Worm (Caenorhabditis elegans): ENCODE results near the gene idpp-14.

- TF ChIP-seq ztf-29 (GFP tag; IDR thresholded peaks at IDR 0.05) (no peak), cog-1 (tag; optimal IDR thresholded peaks at IDR 0.05) (no peak)
Observed at ce11 chrX:16122628-16123027, 40.5 kb downstream of the idpp-14 start.

All from whole organism, midembryonic.